Fruit fly (Drosophila melanogaster) whole organism, wandering third instar larva: ENCODE measurements around the gene Fdx2.

Source experiments
- CrebA ChIP-seq: fragments of 200-800 bp; sonication (Bioruptor generic); optimal IDR thresholded peaks from 2 replicates; lab custom pipeline; 2016; ENCODE audit warnings: missing biosample characterization, mild to moderate bottlenecking, missing genetic modification characterization, borderline replicate concordance
- br ChIP-seq: fragments of 200-800 bp; sonication (Bioruptor generic); optimal IDR thresholded peaks from 2 replicates; lab custom pipeline; 2016; ENCODE audit warnings: missing biosample characterization, missing genetic modification characterization

DNA sequence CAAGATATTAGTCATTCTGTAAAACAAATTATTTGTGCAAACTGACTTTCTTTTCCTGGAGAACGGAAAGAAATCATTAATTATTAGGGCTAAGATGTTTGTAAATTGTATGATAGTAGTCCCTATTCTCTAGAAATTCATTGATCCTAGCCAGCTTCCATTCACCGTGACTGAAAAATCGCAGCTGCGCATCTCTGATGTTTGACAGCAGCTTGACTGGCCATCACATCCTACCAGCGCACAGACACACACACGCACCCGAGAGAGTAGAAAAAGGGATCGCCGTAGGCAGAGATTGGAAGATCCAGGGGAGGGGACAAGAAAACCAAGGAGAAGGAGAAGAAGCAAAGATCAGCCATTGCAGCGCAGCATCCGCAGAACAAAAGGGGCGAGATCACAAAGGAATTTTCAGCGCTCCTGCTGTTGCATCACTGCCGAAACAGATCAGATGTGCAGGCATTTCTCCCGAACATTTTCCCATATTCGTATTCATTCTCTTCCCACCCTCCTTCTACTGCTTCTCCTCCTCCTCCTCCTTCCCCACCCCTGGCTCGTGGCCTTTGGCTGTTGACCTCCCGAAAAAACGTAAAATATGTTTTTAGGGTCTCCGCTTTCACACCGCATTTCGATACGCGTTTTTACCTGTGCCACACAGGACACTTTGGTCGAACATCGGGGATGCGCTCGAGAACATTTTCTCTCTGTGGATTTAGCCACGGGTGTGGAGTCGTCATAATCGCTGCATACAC, 39.2 kb upstream of the Fdx2 start:
- no peak for TF ChIP-seq br
- no peak for TF ChIP-seq CrebA (GFP tag; lab: Kevin White, UChicago)
